Worm (Caenorhabditis elegans) whole organism, late embryonic: ENCODE measurements around the gene R105.5.

Source experiments
- C08G9.2 ChIP-seq: sonication (generic microtip); optimal IDR thresholded peaks from 2 replicates; lab custom pipeline; 2016; ENCODE audit warnings: mild to moderate bottlenecking, missing genetic modification characterization, moderate library complexity, missing compliant biosample characterization
- C38D4.7 ChIP-seq: fragments of 200-800 bp; sonication (Bioruptor generic); optimal IDR thresholded peaks from 2 replicates; lab custom pipeline; 2018; ENCODE audit warnings: mild to moderate bottlenecking, missing genetic modification characterization, moderate library complexity, missing compliant biosample characterization
- F13H6.1 ChIP-seq: sonication (generic microtip); optimal IDR thresholded peaks from 2 replicates; lab custom pipeline; 2016; ENCODE audit warnings: missing genetic modification characterization, missing compliant biosample characterization
- K09A11.1 ChIP-seq: sonication (generic microtip); optimal IDR thresholded peaks from 2 replicates; lab custom pipeline; 2017; ENCODE audit warnings: antibody characterized with exemption, mild to moderate bottlenecking, missing genetic modification characterization, missing compliant biosample characterization; ENCODE audit not compliant: insufficient read depth
- T23F11.4 ChIP-seq: fragments of 200-800 bp; sonication (Bioruptor generic); optimal IDR thresholded peaks from 2 replicates; lab custom pipeline; 2018; ENCODE audit warnings: mild to moderate bottlenecking, missing genetic modification characterization, missing compliant biosample characterization
- Y22D7AL.16 ChIP-seq: sonication (generic microtip); optimal IDR thresholded peaks from 2 replicates; lab custom pipeline; 2016; ENCODE audit warnings: missing genetic modification characterization, missing compliant biosample characterization
- ceh-14 ChIP-seq: sonication (generic microtip); optimal IDR thresholded peaks from 2 replicates; lab custom pipeline; 2016; ENCODE audit warnings: missing genotype, missing genetic modification characterization, missing compliant biosample characterization
- ceh-18 ChIP-seq: sonication (generic microtip); optimal IDR thresholded peaks from 2 replicates; lab custom pipeline; 2016; ENCODE audit warnings: missing genetic modification characterization, missing compliant biosample characterization
- ceh-2 ChIP-seq: sonication (generic microtip); optimal IDR thresholded peaks from 2 replicates; lab custom pipeline; 2016; ENCODE audit warnings: missing genotype, missing genetic modification characterization, missing compliant biosample characterization
- ceh-24 ChIP-seq: sonication (generic microtip); optimal IDR thresholded peaks from 2 replicates; lab custom pipeline; 2016; ENCODE audit warnings: mild to moderate bottlenecking, missing genetic modification characterization, missing compliant biosample characterization
- ceh-30 ChIP-seq: fragments of 150-350 bp; optimal IDR thresholded peaks from 2 replicates; lab custom pipeline; 2014; ENCODE audit warnings: missing biosample characterization, missing genetic modification characterization
- ceh-48 ChIP-seq: sonication (generic microtip); optimal IDR thresholded peaks from 2 replicates; lab custom pipeline; 2016; ENCODE audit warnings: missing genetic modification characterization, inconsistent platforms, missing compliant biosample characterization
- che-1 ChIP-seq: sonication (generic microtip); optimal IDR thresholded peaks from 2 replicates; lab custom pipeline; 2016; ENCODE audit warnings: mild to moderate bottlenecking, missing genetic modification characterization, missing compliant biosample characterization
- dmd-4 ChIP-seq: sonication (generic microtip); optimal IDR thresholded peaks from 2 replicates; lab custom pipeline; 2016; ENCODE audit warnings: borderline replicate concordance, missing genetic modification characterization, missing compliant biosample characterization
- dve-1 ChIP-seq: sonication (generic microtip); optimal IDR thresholded peaks from 2 replicates; lab custom pipeline; 2017; ENCODE audit warnings: antibody characterized with exemption, mild to moderate bottlenecking, missing genetic modification characterization, missing compliant biosample characterization
- elt-2 ChIP-seq: sonication (generic microtip); optimal IDR thresholded peaks from 2 replicates; lab custom pipeline; 2016; ENCODE audit warnings: missing genetic modification reagents, missing genetic modification characterization, missing compliant biosample characterization
- eyg-1 ChIP-seq: sonication (generic microtip); optimal IDR thresholded peaks from 2 replicates; lab custom pipeline; 2016; ENCODE audit warnings: missing genotype, missing genetic modification characterization, missing compliant biosample characterization
- fkh-10 ChIP-seq: fragments of 150-350 bp; optimal IDR thresholded peaks from 2 replicates; lab custom pipeline; 2014; ENCODE audit warnings: missing biosample characterization, missing genetic modification reagents, missing genetic modification characterization
- fkh-6 ChIP-seq: sonication (generic microtip); optimal IDR thresholded peaks from 2 replicates; lab custom pipeline; 2016; ENCODE audit warnings: missing genetic modification characterization, missing compliant biosample characterization
- hlh-15 ChIP-seq: sonication (generic microtip); optimal IDR thresholded peaks from 2 replicates; lab custom pipeline; 2016; ENCODE audit warnings: missing genetic modification characterization, missing compliant biosample characterization
- hlh-30 ChIP-seq: sonication (generic microtip); optimal IDR thresholded peaks from 2 replicates; lab custom pipeline; 2017; ENCODE audit warnings: antibody characterized with exemption, missing genetic modification characterization, missing compliant biosample characterization; ENCODE audit not compliant: insufficient read depth
- lin-11 ChIP-seq: fragments of 200-800 bp; sonication (Bioruptor generic); optimal IDR thresholded peaks from 2 replicates; lab custom pipeline; 2018; ENCODE audit warnings: mild to moderate bottlenecking, missing genetic modification characterization, missing compliant biosample characterization
- madf-2 ChIP-seq: sonication (generic microtip); optimal IDR thresholded peaks from 2 replicates; lab custom pipeline; 2017; ENCODE audit warnings: missing genetic modification characterization, missing compliant biosample characterization
- nhr-11 ChIP-seq: fragments of 150-350 bp; optimal IDR thresholded peaks from 2 replicates; lab custom pipeline; 2014; ENCODE audit warnings: missing biosample characterization, missing genetic modification characterization
- npax-4 ChIP-seq: sonication (generic microtip); optimal IDR thresholded peaks from 2 replicates; lab custom pipeline; 2016; ENCODE audit warnings: missing genetic modification characterization, missing compliant biosample characterization
- pat-9 ChIP-seq: fragments of 200-800 bp; sonication (Bioruptor generic); optimal IDR thresholded peaks from 2 replicates; lab custom pipeline; 2018; ENCODE audit warnings: mild to moderate bottlenecking, missing genetic modification characterization, moderate library complexity, missing compliant biosample characterization
- pax-1 ChIP-seq: fragments of 150-350 bp; optimal IDR thresholded peaks from 2 replicates; lab custom pipeline; 2014; ENCODE audit warnings: missing biosample characterization, missing genetic modification characterization
- pha-2 ChIP-seq: sonication (generic microtip); optimal IDR thresholded peaks from 2 replicates; lab custom pipeline; 2017; ENCODE audit warnings: mild to moderate bottlenecking, missing genetic modification characterization, missing compliant biosample characterization
- ref-2 ChIP-seq: sonication (generic microtip); optimal IDR thresholded peaks from 2 replicates; lab custom pipeline; 2016; ENCODE audit warnings: missing genetic modification characterization, missing compliant biosample characterization
- sdc-2 ChIP-seq: sonication (generic microtip); optimal IDR thresholded peaks from 2 replicates; lab custom pipeline; 2016; ENCODE audit warnings: missing genotype, missing genetic modification characterization, missing compliant biosample characterization
- sox-4 ChIP-seq: sonication (generic microtip); optimal IDR thresholded peaks from 2 replicates; lab custom pipeline; 2017; ENCODE audit warnings: mild to moderate bottlenecking, missing genetic modification characterization, inconsistent platforms, missing compliant biosample characterization
- tbx-2 ChIP-seq: sonication (generic microtip); optimal IDR thresholded peaks from 2 replicates; lab custom pipeline; 2016; ENCODE audit warnings: missing genetic modification characterization, missing compliant biosample characterization
- tbx-7 ChIP-seq: sonication (generic microtip); optimal IDR thresholded peaks from 2 replicates; lab custom pipeline; 2016; ENCODE audit warnings: missing genotype, missing genetic modification characterization, missing compliant biosample characterization
- unc-42 ChIP-seq: sonication (generic microtip); optimal IDR thresholded peaks from 2 replicates; lab custom pipeline; 2016; ENCODE audit warnings: missing genotype, missing genetic modification characterization, missing compliant biosample characterization
- ztf-16 ChIP-seq: sonication (generic microtip); optimal IDR thresholded peaks from 2 replicates; lab custom pipeline; 2017; ENCODE audit warnings: missing genetic modification characterization, missing compliant biosample characterization

R105.5 gene

ce11 chrIV:4665079-4665478, 29.0 kb downstream of the R105.5 start, which contains the start of gene F29B9.1:
Gene F29B9.1, plus strand, starts transcription at chrIV:4665379.
- TF ChIP-seq hlh-15, result no peak
- no peak for TF ChIP-seq ceh-14 (tag; lab: Kevin White, UChicago)
- no peak for TF ChIP-seq ceh-48 (tag; lab: Kevin White, UChicago)
- TF ChIP-seq unc-42 (tag; lab: Kevin White, UChicago), result no peak
- no peak for TF ChIP-seq ref-2
- no peak for TF ChIP-seq elt-2 (tag; lab: Kevin White, UChicago)
- no peak for TF ChIP-seq T23F11.4 (GFP tag; lab: Kevin White, UChicago)
- no peak for TF ChIP-seq C38D4.7 (GFP tag; lab: Kevin White, UChicago)
- TF ChIP-seq npax-4 (tag; lab: Kevin White, UChicago), result no peak
- TF ChIP-seq F13H6.1 (tag; lab: Kevin White, UChicago), result no peak
- TF ChIP-seq eyg-1 (tag; lab: Kevin White, UChicago), result no peak
- no peak for TF ChIP-seq pax-1 (tag; lab: Kevin White, UChicago)
- TF ChIP-seq dmd-4 (tag; lab: Kevin White, UChicago), result no peak
- no peak for TF ChIP-seq ceh-24
- TF ChIP-seq sdc-2, result no peak
- TF ChIP-seq, all 69 proteins: peak for 0

ce11 chrIV:4667383-4667782, 31.3 kb downstream of the R105.5 start:
- TF ChIP-seq ceh-18 (tag; lab: Kevin White, UChicago) (peak; percentile 1), hlh-15 (no peak)

ce11 chrIV:4667835-4668234, 31.7 kb downstream of the R105.5 start:
- TF ChIP-seq C08G9.2 (tag; lab: Kevin White, UChicago) (no peak), pha-2 (tag; lab: Kevin White, UChicago) (no peak), pat-9 (no peak), npax-4 (tag; lab: Kevin White, UChicago) (no peak), hlh-15 (no peak), tbx-2 (tag; lab: Kevin White, UChicago) (no peak), K09A11.1 (tag; lab: Kevin White, UChicago) (no peak), ztf-16 (tag; lab: Kevin White, UChicago) (no peak), madf-2 (tag; lab: Kevin White, UChicago) (no peak), ref-2 (no peak), nhr-11 (no peak), ceh-2 (no peak), Y22D7AL.16 (tag; lab: Kevin White, UChicago) (no peak), hlh-30 (tag; lab: Kevin White, UChicago) (no peak), sox-4 (tag; lab: Kevin White, UChicago) (no peak), lin-11 (tag; lab: Kevin White, UChicago) (no peak)

ce11 chrIV:4669242-4669641, 33.1 kb downstream of the R105.5 start, which contains the start of gene F29B9.12:
Gene F29B9.12, plus strand, starts transcription at chrIV:4669542.
- TF ChIP-seq fkh-10 (GFP tag; lab: Kevin White, UChicago) (no peak), elt-2 (tag; lab: Kevin White, UChicago) (no peak), eyg-1 (tag; lab: Kevin White, UChicago) (no peak), che-1 (tag; lab: Kevin White, UChicago) (no peak), lin-11 (tag; lab: Kevin White, UChicago) (no peak), fkh-6 (tag; lab: Kevin White, UChicago) (no peak), pha-2 (tag; lab: Kevin White, UChicago) (no peak), ceh-2 (no peak), tbx-2 (tag; lab: Kevin White, UChicago) (no peak), sox-4 (tag; lab: Kevin White, UChicago) (no peak), nhr-11 (no peak), dve-1 (tag; lab: Kevin White, UChicago) (no peak), tbx-7 (no peak), ceh-30 (tag; lab: Kevin White, UChicago) (no peak), ref-2 (no peak)
